Worm (Caenorhabditis elegans) whole organism, L4 larva: ENCODE data around the gene gpdh-2.

Experiments used
- dpl-1 ChIP-seq: fragments of 150-350 bp; optimal IDR thresholded peaks from 2 replicates; lab custom pipeline; 2014; ENCODE audit warnings: missing biosample characterization, missing genetic modification reagents, missing genetic modification characterization
- jun-1 ChIP-seq: fragments of 150-350 bp; optimal IDR thresholded peaks from 2 replicates; lab custom pipeline; 2014; ENCODE audit warnings: missing biosample characterization, missing genetic modification reagents, missing genetic modification characterization
- lin-38 ChIP-seq: fragments of 200-800 bp; sonication (Bioruptor generic); IDR thresholded peaks from 2 replicates; pipeline ENCODE4 v1.3.6; 2022; ENCODE audit warnings: missing genetic modification reagents, missing genetic modification characterization, missing compliant biosample characterization
- nhr-6 ChIP-seq: fragments of 150-350 bp; optimal IDR thresholded peaks from 2 replicates; lab custom pipeline; 2014; ENCODE audit warnings: missing biosample characterization, missing genetic modification characterization
- saeg-2 ChIP-seq: fragments of 200-800 bp; sonication (Bioruptor generic); IDR thresholded peaks from 2 replicates; pipeline ENCODE4 v1.3.6; 2022; ENCODE audit warnings: missing genetic modification reagents, missing genetic modification characterization, missing compliant biosample characterization
- tag-97 ChIP-seq: fragments of 200-800 bp; sonication (Bioruptor generic); IDR thresholded peaks from 2 replicates; pipeline ENCODE4 v1.3.6; 2022; ENCODE audit warnings: missing genetic modification characterization, missing compliant biosample characterization
- unc-130 ChIP-seq: sonication (generic microtip); optimal IDR thresholded peaks from 2 replicates; lab custom pipeline; 2016; ENCODE audit warnings: missing genetic modification reagents, missing genetic modification characterization, missing compliant biosample characterization
- zip-11 ChIP-seq: fragments of 200-800 bp; sonication (Bioruptor generic); IDR thresholded peaks from 2 replicates; pipeline ENCODE4 v1.3.6; 2022; ENCODE audit warnings: missing genetic modification characterization, missing compliant biosample characterization
- zip-2 ChIP-seq: fragments of 150-350 bp; optimal IDR thresholded peaks from 2 replicates; lab custom pipeline; 2014; ENCODE audit warnings: missing biosample characterization, missing genetic modification characterization

DNA sequence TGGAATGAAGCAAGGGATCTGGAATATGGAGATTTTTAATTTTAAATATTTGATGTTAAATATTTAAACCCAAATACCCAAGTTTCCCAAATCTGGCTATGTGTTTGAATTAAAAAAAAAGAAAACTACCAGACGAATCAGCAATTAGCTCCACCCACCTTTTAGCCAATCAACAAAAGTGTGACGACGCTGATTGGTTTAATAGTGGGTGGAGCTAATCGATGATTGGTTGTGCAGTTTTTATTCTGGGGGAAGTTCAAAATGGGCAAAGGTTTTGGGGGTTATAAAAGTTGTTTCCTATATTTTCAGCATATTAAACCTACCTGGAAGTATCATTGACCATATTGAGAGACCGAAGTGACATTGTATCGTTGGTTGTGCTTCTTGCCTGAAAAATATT, 15.5 kb upstream of the gpdh-2 start:
- TF ChIP-seq nhr-6 (tag; lab: Kevin White, UChicago) (no peak), zip-11 (GFP tag; lab: Robert Waterston, UW) (no peak), dpl-1 (no peak), lin-38 (no peak), saeg-2 (no peak), unc-130 (GFP tag; lab: Kevin White, UChicago) (no peak), jun-1 (tag; lab: Kevin White, UChicago) (no peak), tag-97 (no peak), zip-2 (tag; lab: Kevin White, UChicago) (no peak)
